Fruit fly (Drosophila melanogaster): ENCODE data around the gene Pgant5.

Pgant5 gene

dm6 chr2L:5070797-5071579 lies 22.4 kb downstream of the Pgant5 start, which contains the start of gene RpL37A (continued):
- TF ChIP-seq knrl (GFP tag; IDR thresholded peaks at IDR 0.05; ENCODE audit: partially characterized antibody), result peak; percentile 24; the same call in 1 of the 3 replicates
- TF ChIP-seq CG1602 (GFP tag; optimal IDR thresholded peaks at IDR 0.05), result no peak
- peak; percentile 49 for TF ChIP-seq CG43689 (GFP tag; IDR thresholded peaks at IDR 0.05)
- peak; percentile 91 for TF ChIP-seq CG15514 (GFP tag; optimal IDR thresholded peaks at IDR 0.05)
- TF ChIP-seq CG17802 (tag; optimal IDR thresholded peaks at IDR 0.05), result peak; percentile 68
- TF ChIP-seq CG10147 (GFP tag; optimal IDR thresholded peaks at IDR 0.05), result peak; percentile 67
- no peak for TF ChIP-seq wor (GFP tag; IDR thresholded peaks at IDR 0.05)
- TF ChIP-seq hb (GFP tag; IDR thresholded peaks at IDR 0.05; ENCODE audit: partially characterized antibody), result no peak
- peak; percentile 75 for TF ChIP-seq pfk (GFP tag; optimal IDR thresholded peaks at IDR 0.05)
- peak; percentile 76 for TF ChIP-seq CHES-1-like (GFP tag; optimal IDR thresholded peaks at IDR 0.05)
- TF ChIP-seq CG11085 (GFP tag; IDR thresholded peaks at IDR 0.05), result peak; percentile 62; the same call in 1 of the 2 replicates
- no peak for TF ChIP-seq ab (GFP tag; optimal IDR thresholded peaks at IDR 0.05)
- peak; percentile 92 for TF ChIP-seq her (GFP tag; optimal IDR thresholded peaks at IDR 0.05)
- peak; percentile 17 for TF ChIP-seq Neu2 (GFP tag; optimal IDR thresholded peaks at IDR 0.05; ENCODE audit: borderline replicate concordance)
- TF ChIP-seq cwo (GFP tag; optimal IDR thresholded peaks at IDR 0.05), result peak; percentile 54
- TF ChIP-seq HHEX (GFP tag; optimal IDR thresholded peaks at IDR 0.05), result peak; percentile 89
- TF ChIP-seq CG31388 (GFP tag; optimal IDR thresholded peaks at IDR 0.05), result no peak
- TF ChIP-seq NC2β (GFP tag; optimal IDR thresholded peaks at IDR 0.05), result peak; percentile 94
- peak; percentile 58; the same call in 1 of the 2 replicates for TF ChIP-seq H2.0 (GFP tag; IDR thresholded peaks at IDR 0.05)
- peak; percentile 85 for TF ChIP-seq sob (GFP tag; IDR thresholded peaks at IDR 0.05)
- peak; percentile 77 for TF ChIP-seq CG12219 (GFP tag; optimal IDR thresholded peaks at IDR 0.05)
- TF ChIP-seq CG9215 (GFP tag; IDR thresholded peaks at IDR 0.05), result no peak
- peak; percentile 99 for TF ChIP-seq gfzf (GFP tag; optimal IDR thresholded peaks at IDR 0.05)
- peak; percentile 55 for TF ChIP-seq sim (GFP tag; IDR thresholded peaks at IDR 0.05)
- TF ChIP-seq tll (GFP tag; optimal IDR thresholded peaks at IDR 0.05), result no peak
- TF ChIP-seq CG12659 (GFP tag; optimal IDR thresholded peaks at IDR 0.05), result peak; percentile 92

DNA sequence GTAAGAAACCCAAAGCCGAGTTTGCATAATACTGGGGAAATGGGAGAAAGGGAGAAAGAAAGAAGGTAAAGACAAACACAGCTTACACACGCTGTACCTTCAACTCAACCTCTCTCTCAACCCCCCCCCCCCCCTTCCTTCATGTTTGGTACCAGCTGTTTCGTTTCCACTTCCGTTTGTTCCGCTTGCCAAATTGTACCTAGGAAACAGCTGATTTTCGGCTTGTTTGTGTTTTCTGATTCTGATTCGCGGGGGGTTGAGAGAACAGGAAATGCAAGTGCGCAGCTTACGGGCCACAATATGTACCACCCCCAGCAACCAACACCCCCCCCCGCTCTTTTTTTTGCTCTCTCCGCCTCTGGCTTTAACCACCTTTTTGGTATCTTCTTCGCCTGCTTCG lies 29.5 kb downstream of the Pgant5 start:
- peak; percentile 29 for TF ChIP-seq CG13296 (GFP tag; optimal IDR thresholded peaks at IDR 0.05)
- peak; percentile 52 for TF ChIP-seq Fer1 (GFP tag; optimal IDR thresholded peaks at IDR 0.05)
- TF ChIP-seq Tbp (GFP tag; optimal IDR thresholded peaks at IDR 0.05), result no peak
- TF ChIP-seq Ets65A (GFP tag), result peak; percentile 57
- no peak for TF ChIP-seq ci (GFP tag; IDR thresholded peaks at IDR 0.05)
- TF ChIP-seq Deaf1 (tag; optimal IDR thresholded peaks at IDR 0.05), result peak; percentile 13
- TF ChIP-seq CG12071 (GFP tag; optimal IDR thresholded peaks at IDR 0.05), result peak; percentile 39
- peak; percentile 34 for TF ChIP-seq CG13894 (tag; optimal IDR thresholded peaks at IDR 0.05)
- peak; percentile 26 for TF ChIP-seq wek (GFP tag; optimal IDR thresholded peaks at IDR 0.05)
- 0 out of 2 replicates have a peak, but pooled peaks have one; percentile 41 for TF ChIP-seq rib (GFP tag; IDR thresholded peaks at IDR 0.05)
- TF ChIP-seq ewg (GFP tag; optimal IDR thresholded peaks at IDR 0.05), result peak; percentile 81
- no peak for TF ChIP-seq klu (GFP tag; IDR thresholded peaks at IDR 0.05)
- TF ChIP-seq CG10979 (tag; optimal IDR thresholded peaks at IDR 0.05), result no peak
- peak; percentile 28; the same call in 1 of the 2 replicates for TF ChIP-seq CG32532 (GFP tag; IDR thresholded peaks at IDR 0.05)
- TF ChIP-seq CG18599 (GFP tag; optimal IDR thresholded peaks at IDR 0.05), result peak; percentile 64
- no peak for TF ChIP-seq HLH4C (GFP tag; IDR thresholded peaks at IDR 0.05; ENCODE audit: partially characterized antibody)
- peak in 1 of 2 experiments; percentile 34 for TF ChIP-seq Hr51 (GFP tag; optimal IDR thresholded peaks at IDR 0.05)
- peak; percentile 65 for TF ChIP-seq abd-A (tag; optimal IDR thresholded peaks at IDR 0.05)
- peak; percentile 36 for TF ChIP-seq CG15514 (GFP tag; optimal IDR thresholded peaks at IDR 0.05)
- TF ChIP-seq CG6175 (GFP tag; IDR thresholded peaks at IDR 0.05), result no peak
- TF ChIP-seq knrl (GFP tag; IDR thresholded peaks at IDR 0.05; ENCODE audit: partially characterized antibody), result no peak
- TF ChIP-seq lab (GFP tag; optimal IDR thresholded peaks at IDR 0.05), result peak; percentile 56
- TF ChIP-seq Trl (optimal IDR thresholded peaks at IDR 0.05), result peak in 1 of 2 experiments; percentile 20
- no peak for TF ChIP-seq Trl (GFP tag; optimal IDR thresholded peaks at IDR 0.05)
